Worm (Caenorhabditis elegans): ENCODE measurements around the gene tag-180.

tag-180 gene

ce11 chrII:11283803-11284202, 45.4 kb downstream of the tag-180 start:
- TF ChIP-seq med-1 (GFP tag; optimal IDR thresholded peaks at IDR 0.05; ENCODE audit: insufficient read depth) (no peak), cog-1 (tag; optimal IDR thresholded peaks at IDR 0.05) (no peak), tab-1 (GFP tag; IDR thresholded peaks at IDR 0.05) (no peak), klf-2 (GFP tag; conservative IDR thresholded peaks at IDR 0.05) (no peak), ztf-29 (GFP tag; IDR thresholded peaks at IDR 0.05) (no peak), ref-1 (GFP tag; conservative IDR thresholded peaks at IDR 0.05) (no peak), T22C8.4 (GFP tag; IDR thresholded peaks at IDR 0.05) (no peak), flt-1 (GFP tag; IDR thresholded peaks at IDR 0.05) (no peak), ztf-23 (GFP tag; IDR thresholded peaks at IDR 0.05) (no peak)

DNA sequence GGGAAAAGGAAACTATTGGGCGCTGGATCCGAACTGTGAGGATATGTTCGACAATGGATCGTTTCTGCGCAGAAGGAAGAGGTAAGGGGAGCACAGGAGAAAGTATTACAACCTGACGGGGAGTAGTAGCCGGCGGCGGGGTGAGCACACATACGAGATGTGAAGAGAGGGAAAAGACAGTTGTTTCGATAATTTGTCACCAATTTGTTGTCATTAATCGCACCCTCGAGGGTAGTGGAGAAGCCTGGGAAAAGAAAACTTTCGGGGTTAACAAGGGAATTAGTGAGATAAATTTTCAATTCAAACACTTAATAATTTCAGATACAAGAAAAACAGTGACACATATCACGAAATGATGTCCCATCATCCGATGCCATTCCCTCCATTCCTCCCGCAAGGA, 46.2 kb downstream of the tag-180 start:
- TF ChIP-seq ztf-29 (GFP tag; IDR thresholded peaks at IDR 0.05), result no peak
- no peak for TF ChIP-seq klf-2 (GFP tag; conservative IDR thresholded peaks at IDR 0.05)
- TF ChIP-seq T22C8.4 (GFP tag; IDR thresholded peaks at IDR 0.05), result no peak
- no peak for TF ChIP-seq med-1 (GFP tag; optimal IDR thresholded peaks at IDR 0.05; ENCODE audit: insufficient read depth)
- TF ChIP-seq tab-1 (GFP tag; IDR thresholded peaks at IDR 0.05), result no peak
- no peak for TF ChIP-seq ztf-23 (GFP tag; IDR thresholded peaks at IDR 0.05)
- TF ChIP-seq ref-1 (GFP tag; conservative IDR thresholded peaks at IDR 0.05), result no peak
- no peak for TF ChIP-seq flt-1 (GFP tag; IDR thresholded peaks at IDR 0.05)
- TF ChIP-seq cog-1 (tag; optimal IDR thresholded peaks at IDR 0.05), result no peak

DNA sequence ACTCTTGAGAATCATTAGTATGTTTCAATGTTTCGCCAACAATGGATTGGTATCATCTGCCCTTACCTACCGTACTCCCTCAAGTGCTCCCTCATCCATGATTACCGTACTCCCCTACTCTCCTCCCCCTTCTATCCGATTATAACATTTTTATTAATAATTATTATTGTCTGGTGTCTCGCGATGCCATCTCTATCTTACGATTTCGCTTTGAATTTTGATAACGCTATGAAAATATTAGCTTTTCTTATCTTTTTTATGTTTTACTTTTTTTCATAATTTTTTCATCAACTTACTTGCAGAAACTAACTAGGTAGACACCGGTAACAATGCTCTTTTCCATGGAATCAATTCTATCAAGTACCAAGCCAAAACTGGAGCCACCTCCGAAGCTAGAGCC, 47.6 kb downstream of the tag-180 start, which contains the start of gene unc-130:
Gene unc-130, plus strand, starts transcription at position 301 of the 400 bp plus-strand sequence.
- TF ChIP-seq med-1 (GFP tag; optimal IDR thresholded peaks at IDR 0.05; ENCODE audit: insufficient read depth) (no peak), klf-2 (GFP tag; conservative IDR thresholded peaks at IDR 0.05) (no peak), ref-1 (GFP tag; conservative IDR thresholded peaks at IDR 0.05) (no peak), flt-1 (GFP tag; IDR thresholded peaks at IDR 0.05) (no peak), tab-1 (GFP tag; IDR thresholded peaks at IDR 0.05) (no peak), T22C8.4 (GFP tag; IDR thresholded peaks at IDR 0.05) (no peak), cog-1 (tag; optimal IDR thresholded peaks at IDR 0.05) (no peak), ztf-23 (GFP tag; IDR thresholded peaks at IDR 0.05) (no peak), ztf-29 (GFP tag; IDR thresholded peaks at IDR 0.05) (no peak)

ce11 chrII:11281177-11281576, 48.1 kb downstream of the tag-180 start:
- TF ChIP-seq tab-1 (GFP tag; IDR thresholded peaks at IDR 0.05) (no peak), med-1 (GFP tag; optimal IDR thresholded peaks at IDR 0.05; ENCODE audit: insufficient read depth) (no peak), ztf-23 (GFP tag; IDR thresholded peaks at IDR 0.05) (no peak), T22C8.4 (GFP tag; IDR thresholded peaks at IDR 0.05) (no peak), ref-1 (GFP tag; conservative IDR thresholded peaks at IDR 0.05) (no peak), cog-1 (tag; optimal IDR thresholded peaks at IDR 0.05) (no peak), ztf-29 (GFP tag; IDR thresholded peaks at IDR 0.05) (no peak), flt-1 (GFP tag; IDR thresholded peaks at IDR 0.05) (no peak), klf-2 (GFP tag; conservative IDR thresholded peaks at IDR 0.05) (no peak)

ce11 chrII:11279971-11280370, 49.3 kb downstream of the tag-180 start:
- no peak for TF ChIP-seq flt-1 (GFP tag; IDR thresholded peaks at IDR 0.05)
- no peak for TF ChIP-seq klf-2 (GFP tag; conservative IDR thresholded peaks at IDR 0.05)
- TF ChIP-seq tab-1 (GFP tag; IDR thresholded peaks at IDR 0.05), result no peak
- TF ChIP-seq T22C8.4 (GFP tag; IDR thresholded peaks at IDR 0.05), result no peak
- TF ChIP-seq ztf-29 (GFP tag; IDR thresholded peaks at IDR 0.05), result no peak
- TF ChIP-seq ztf-23 (GFP tag; IDR thresholded peaks at IDR 0.05), result no peak
- no peak for TF ChIP-seq ref-1 (GFP tag; conservative IDR thresholded peaks at IDR 0.05)
- no peak for TF ChIP-seq med-1 (GFP tag; optimal IDR thresholded peaks at IDR 0.05; ENCODE audit: insufficient read depth)
- no peak for TF ChIP-seq cog-1 (tag; optimal IDR thresholded peaks at IDR 0.05)

ce11 chrII:11276879-11277278, 52.4 kb downstream of the tag-180 start:
- no peak for TF ChIP-seq T22C8.4 (GFP tag; IDR thresholded peaks at IDR 0.05)
- TF ChIP-seq flt-1 (GFP tag; IDR thresholded peaks at IDR 0.05), result no peak
- no peak for TF ChIP-seq med-1 (GFP tag; optimal IDR thresholded peaks at IDR 0.05; ENCODE audit: insufficient read depth)
- TF ChIP-seq tab-1 (GFP tag; IDR thresholded peaks at IDR 0.05), result no peak
- no peak for TF ChIP-seq klf-2 (GFP tag; conservative IDR thresholded peaks at IDR 0.05)
- no peak for TF ChIP-seq cog-1 (tag; optimal IDR thresholded peaks at IDR 0.05)
- TF ChIP-seq ztf-23 (GFP tag; IDR thresholded peaks at IDR 0.05), result no peak
- no peak for TF ChIP-seq ztf-29 (GFP tag; IDR thresholded peaks at IDR 0.05)
- no peak for TF ChIP-seq ref-1 (GFP tag; conservative IDR thresholded peaks at IDR 0.05)

DNA sequence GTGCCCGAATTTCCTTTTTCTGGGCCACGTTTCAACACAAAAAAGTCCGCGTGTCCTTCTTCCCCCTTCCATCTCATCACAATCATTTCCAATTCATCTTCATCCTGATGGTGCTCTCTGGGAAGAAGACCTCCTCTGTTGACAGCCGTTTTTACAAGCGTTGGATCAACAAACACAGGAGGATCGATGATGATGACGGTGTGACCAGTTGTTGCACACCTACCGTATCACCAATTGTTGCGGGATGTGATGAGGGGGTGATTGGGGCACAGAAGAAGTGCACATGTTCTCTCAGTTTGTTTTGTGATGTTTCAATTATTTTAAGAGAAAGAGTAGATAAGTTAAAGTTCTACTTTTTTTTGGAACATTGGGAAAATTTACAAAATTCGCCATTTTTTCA, 53.7 kb downstream of the tag-180 start:
- TF ChIP-seq T22C8.4 (GFP tag; IDR thresholded peaks at IDR 0.05), result no peak
- no peak for TF ChIP-seq tab-1 (GFP tag; IDR thresholded peaks at IDR 0.05)
- TF ChIP-seq cog-1 (tag; optimal IDR thresholded peaks at IDR 0.05), result no peak
- TF ChIP-seq flt-1 (GFP tag; IDR thresholded peaks at IDR 0.05), result no peak
- no peak for TF ChIP-seq ztf-23 (GFP tag; IDR thresholded peaks at IDR 0.05)
- TF ChIP-seq med-1 (GFP tag; optimal IDR thresholded peaks at IDR 0.05; ENCODE audit: insufficient read depth), result no peak

ce11 chrII:11274876-11275275, 54.4 kb downstream of the tag-180 start:
- TF ChIP-seq T22C8.4 (GFP tag; IDR thresholded peaks at IDR 0.05) (no peak), ztf-29 (GFP tag; IDR thresholded peaks at IDR 0.05) (no peak), klf-2 (GFP tag; conservative IDR thresholded peaks at IDR 0.05) (no peak), ref-1 (GFP tag; conservative IDR thresholded peaks at IDR 0.05) (no peak)
